Fruit fly (Drosophila melanogaster): ENCODE results near the gene gammaSnap2.
A peak's percentile ranks its signal among the peaks of the same experiment; 100 is the strongest.

gammaSnap2 gene

dm6 chr3R:10135011-10135410 lies 13.8 kb upstream of the gammaSnap2 start:
- TF ChIP-seq net (GFP tag; optimal IDR thresholded peaks at IDR 0.05) (no peak), vri (GFP tag; optimal IDR thresholded peaks at IDR 0.05) (peak; percentile 6), fkh (GFP tag; optimal IDR thresholded peaks at IDR 0.05) (peak; percentile 85), ss (GFP tag; optimal IDR thresholded peaks at IDR 0.05) (peak in 1 of 2 experiments; percentile 56)

- TF ChIP-seq lz (GFP tag; optimal IDR thresholded peaks at IDR 0.05) (peak; percentile 50), cyc (GFP tag; optimal IDR thresholded peaks at IDR 0.05) (peak; percentile 53), CG3919 (GFP tag; optimal IDR thresholded peaks at IDR 0.05) (peak; percentile 74), Hr39 (GFP tag; optimal IDR thresholded peaks at IDR 0.05) (no peak), CG8632 (GFP tag; optimal IDR thresholded peaks at IDR 0.05) (no peak), eg (GFP tag; IDR thresholded peaks at IDR 0.05) (peak; percentile 23; the same call in 1 of the 3 replicates), OdsH (GFP tag; optimal IDR thresholded peaks at IDR 0.05) (peak; percentile 19), CG6808 (GFP tag; optimal IDR thresholded peaks at IDR 0.05) (no peak), CG1621 (tag; optimal IDR thresholded peaks at IDR 0.05) (no peak), Met (GFP tag; optimal IDR thresholded peaks at IDR 0.05) (peak; percentile 33), CG31627 (GFP tag; optimal IDR thresholded peaks at IDR 0.05) (peak; percentile 55), CG6163 (GFP tag; IDR thresholded peaks at IDR 0.05) (peak; percentile 61), CG9139 (GFP tag; optimal IDR thresholded peaks at IDR 0.05) (no peak), Sox102F (GFP tag; optimal IDR thresholded peaks at IDR 0.05) (no peak), Sox14 (GFP tag; optimal IDR thresholded peaks at IDR 0.05) (peak; percentile 22), Eip75B (GFP tag; optimal IDR thresholded peaks at IDR 0.05) (peak; percentile 29), CG6276 (GFP tag; optimal IDR thresholded peaks at IDR 0.05) (no peak), CG16779 (tag; optimal IDR thresholded peaks at IDR 0.05) (no peak), achi (GFP tag; optimal IDR thresholded peaks at IDR 0.05) (peak; percentile 33), svp (GFP tag) (no peak), esn (GFP tag; optimal IDR thresholded peaks at IDR 0.05) (peak; percentile 65), Eip78C (GFP tag) (peak; percentile 47), vri (GFP tag; optimal IDR thresholded peaks at IDR 0.05) (peak; percentile 25), CG34406 (GFP tag; optimal IDR thresholded peaks at IDR 0.05) (no peak), CG10669 (GFP tag; optimal IDR thresholded peaks at IDR 0.05) (no peak), pdm3 (GFP tag; optimal IDR thresholded peaks at IDR 0.05) (peak; percentile 21), CG6792 (GFP tag; optimal IDR thresholded peaks at IDR 0.05) (peak; percentile 31), CG10631 (GFP tag; optimal IDR thresholded peaks at IDR 0.05) (no peak), topi (GFP tag; optimal IDR thresholded peaks at IDR 0.05) (peak; percentile 43), dsx (GFP tag; optimal IDR thresholded peaks at IDR 0.05; ENCODE audit: poor library complexity, severe bottlenecking) (peak; percentile 41)
These were observed 13.1 kb upstream of the gammaSnap2 start for dm6 chr3R:10134341-10134668.

dm6 chr3R:10133419-10134340 lies 12.5 kb upstream of the gammaSnap2 start:
- TF ChIP-seq CG6163 (GFP tag; IDR thresholded peaks at IDR 0.05), result peak; percentile 35; the same call in 2 of the 3 replicates
- no peak for TF ChIP-seq Eip93F (GFP tag; optimal IDR thresholded peaks at IDR 0.05)
- TF ChIP-seq CG11762 (GFP tag; optimal IDR thresholded peaks at IDR 0.05; ENCODE audit: insufficient read depth), result no peak
- peak; percentile 80 for TF ChIP-seq vri (GFP tag; optimal IDR thresholded peaks at IDR 0.05)
- TF ChIP-seq CG9139 (GFP tag; optimal IDR thresholded peaks at IDR 0.05), result peak; percentile 3
- TF ChIP-seq CG16779 (tag; optimal IDR thresholded peaks at IDR 0.05), result no peak
- TF ChIP-seq eg (GFP tag; IDR thresholded peaks at IDR 0.05), result peak; percentile 45; the same call in 1 of the 3 replicates
- peak; percentile 29 for TF ChIP-seq fd85E (GFP tag; optimal IDR thresholded peaks at IDR 0.05)
- TF ChIP-seq dac (GFP tag; optimal IDR thresholded peaks at IDR 0.05), result no peak
- peak; percentile 56 for TF ChIP-seq Sox14 (GFP tag; optimal IDR thresholded peaks at IDR 0.05)
- TF ChIP-seq CG34406 (GFP tag; optimal IDR thresholded peaks at IDR 0.05), result no peak
- TF ChIP-seq CG8119 (GFP tag; IDR thresholded peaks at IDR 0.05), result no peak
- peak in 1 of 2 experiments; percentile 48 for TF ChIP-seq ss (GFP tag; optimal IDR thresholded peaks at IDR 0.05)
- TF ChIP-seq svp (GFP tag), result no peak
- TF ChIP-seq CG31627 (GFP tag; optimal IDR thresholded peaks at IDR 0.05), result no peak
- peak; percentile 75 for TF ChIP-seq Eip78C (GFP tag)

All from whole organism, prepupa.